Worm (Caenorhabditis elegans) whole organism, early embryonic: ENCODE results near the gene nhr-201.

Source experiments
- B0310.2 ChIP-seq: sonication (generic microtip); optimal IDR thresholded peaks from 2 replicates; lab custom pipeline; 2016; ENCODE audit warnings: mild to moderate bottlenecking, missing genetic modification characterization, missing compliant biosample characterization
- F13C5.2 ChIP-seq: sonication (generic microtip); optimal IDR thresholded peaks from 2 replicates; lab custom pipeline; 2017; ENCODE audit warnings: mild to moderate bottlenecking, missing genetic modification characterization, inconsistent platforms, missing compliant biosample characterization
- ama-1 ChIP-seq: fragments of 150-350 bp; optimal IDR thresholded peaks from 2 replicates; lab custom pipeline; 2014
- ceh-13 ChIP-seq: fragments of 200-800 bp; sonication (Bioruptor generic); optimal IDR thresholded peaks from 2 replicates; lab custom pipeline; 2018; ENCODE audit warnings: mild to moderate bottlenecking, missing genetic modification characterization, missing compliant biosample characterization
- ets-7 ChIP-seq: sonication (generic microtip); optimal IDR thresholded peaks from 2 replicates; lab custom pipeline; 2016; ENCODE audit warnings: missing genotype, missing genetic modification characterization, missing compliant biosample characterization
- flt-1 ChIP-seq: fragments of 200-800 bp; sonication (Bioruptor generic); IDR thresholded peaks from 2 replicates; pipeline ENCODE4 v1.3.6; 2022; ENCODE audit warnings: missing genetic modification characterization, missing compliant biosample characterization
- hmbx-1 ChIP-seq: sonication (generic microtip); optimal IDR thresholded peaks from 2 replicates; lab custom pipeline; 2016; ENCODE audit warnings: mild to moderate bottlenecking, missing genetic modification characterization, missing compliant biosample characterization
- hnd-1 ChIP-seq: sonication (generic microtip); optimal IDR thresholded peaks from 2 replicates; lab custom pipeline; 2016; ENCODE audit warnings: missing genetic modification characterization, missing compliant biosample characterization
- pes-1 ChIP-seq: fragments of 200-800 bp; sonication (Bioruptor generic); IDR thresholded peaks from 2 replicates; pipeline ENCODE4 v1.3.6; 2022; ENCODE audit warnings: missing genetic modification reagents, missing genetic modification characterization, missing compliant biosample characterization
- scrt-1 ChIP-seq: fragments of 200-800 bp; sonication (Bioruptor generic); IDR thresholded peaks from 2 replicates; pipeline ENCODE4 v1.3.6; 2022; ENCODE audit warnings: missing genetic modification characterization, missing compliant biosample characterization
- sea-1 ChIP-seq: fragments of 200-800 bp; sonication (Bioruptor generic); conservative IDR thresholded peaks from 2 replicates; pipeline ENCODE4 v1.3.6; 2022; ENCODE audit warnings: missing genetic modification characterization, missing compliant biosample characterization
- tbx-11 ChIP-seq: fragments of 200-800 bp; sonication (Bioruptor generic); IDR thresholded peaks from 2 replicates; pipeline ENCODE4 v1.3.6; 2022; ENCODE audit warnings: missing genetic modification characterization, missing compliant biosample characterization
- tra-4 ChIP-seq: sonication (generic microtip); optimal IDR thresholded peaks from 2 replicates; lab custom pipeline; 2017; ENCODE audit warnings: missing genetic modification characterization, missing compliant biosample characterization

DNA sequence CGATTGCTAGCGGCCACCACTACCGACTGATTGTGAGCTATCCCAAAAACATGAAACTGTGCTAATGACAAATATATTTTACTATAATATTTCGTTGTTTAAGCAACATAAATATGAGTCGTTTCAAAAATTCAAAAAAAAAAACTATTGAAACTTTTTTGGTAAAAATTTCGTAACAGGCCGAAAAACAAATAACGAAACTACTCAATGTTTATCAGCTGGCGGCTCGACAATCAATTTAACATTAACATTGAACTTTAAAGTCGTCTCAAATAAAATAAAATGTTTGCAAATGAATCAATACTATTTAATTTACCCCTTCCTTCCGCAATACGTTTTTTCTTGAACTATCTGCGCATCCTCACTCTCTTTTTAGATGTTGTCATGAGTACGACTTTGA is 6.8 kb upstream of the nhr-201 start:
- no peak for TF ChIP-seq sea-1 (GFP tag; lab: Robert Waterston, UW)
- TF ChIP-seq ets-7 (tag; lab: Kevin White, UChicago) = no peak
- no peak for TF ChIP-seq pes-1 (GFP tag; lab: Robert Waterston, UW)
- no peak for TF ChIP-seq tbx-11 (GFP tag; lab: Robert Waterston, UW)
- TF ChIP-seq flt-1 (GFP tag; lab: Robert Waterston, UW) = no peak
- no peak for TF ChIP-seq ama-1
- no peak for TF ChIP-seq B0310.2 (tag; lab: Kevin White, UChicago)
- no peak for TF ChIP-seq tra-4
- no peak for TF ChIP-seq hnd-1 (tag; lab: Kevin White, UChicago)
- no peak for TF ChIP-seq ceh-13 (GFP tag; lab: Kevin White, UChicago)
- TF ChIP-seq scrt-1 = no peak
- TF ChIP-seq hmbx-1 (tag; lab: Kevin White, UChicago) = no peak
- no peak for TF ChIP-seq F13C5.2 (tag; lab: Kevin White, UChicago)
